Comparison of ENCODE assay signal across 2 fruit fly cellular contexts in genomic region chr2L:3861388-3861787, dm6.
TF ChIP-seq lines count a peak whose summit lies in the region.

No protein-coding gene starts in this region.

TF ChIP-seq in whole organism, embryonic, 481 proteins besides CTCF, POLR2A, EP300 and RAD21 (continued from another document and continues in another):
- TF ChIP-seq mam (GFP tag; optimal IDR thresholded peaks at IDR 0.05; lab: Kevin White, UChicago) = peak; percentile 24
- TF ChIP-seq Xrp1 (GFP tag; IDR thresholded peaks at IDR 0.05; lab: Robert Waterston, UW) = peak; percentile 88
- TF ChIP-seq stwl (tag; optimal IDR thresholded peaks at IDR 0.05; lab: Kevin White, UChicago) = peak; percentile 8
- TF ChIP-seq CG12391 (tag; optimal IDR thresholded peaks at IDR 0.05; lab: Kevin White, UChicago) = peak; percentile 77
- TF ChIP-seq zf30C (GFP tag; optimal IDR thresholded peaks at IDR 0.05; lab: Kevin White, UChicago) = peak; percentile 91
- TF ChIP-seq H2.0 (GFP tag; IDR thresholded peaks at IDR 0.05; lab: Robert Waterston, UW) = peak; percentile 24; the same call in 1 of the 2 replicates
- no peak for TF ChIP-seq Trl (optimal IDR thresholded peaks at IDR 0.05; lab: Kevin White, UChicago)
- peak; percentile 25 for TF ChIP-seq Trl (GFP tag; optimal IDR thresholded peaks at IDR 0.05; lab: Kevin White, UChicago)
- peak; percentile 43 for TF ChIP-seq nmo (GFP tag; optimal IDR thresholded peaks at IDR 0.05; lab: Kevin White, UChicago)
- no peak for TF ChIP-seq her (GFP tag; optimal IDR thresholded peaks at IDR 0.05; lab: Kevin White, UChicago)
- TF ChIP-seq CG2875 (GFP tag; optimal IDR thresholded peaks at IDR 0.05; lab: Kevin White, UChicago) = peak; percentile 10
- peak; percentile 29 for TF ChIP-seq CG7745 (tag; optimal IDR thresholded peaks at IDR 0.05; lab: Kevin White, UChicago)
- peak; percentile 47 for TF ChIP-seq Side (GFP tag; optimal IDR thresholded peaks at IDR 0.05; lab: Kevin White, UChicago)
- peak; percentile 71 for TF ChIP-seq CG7271 (tag; optimal IDR thresholded peaks at IDR 0.05; lab: Kevin White, UChicago)
- TF ChIP-seq CG5180 (GFP tag; optimal IDR thresholded peaks at IDR 0.05; lab: Kevin White, UChicago) = no peak
- TF ChIP-seq CG17361 (GFP tag; IDR thresholded peaks at IDR 0.05; lab: Robert Waterston, UW) = 0 out of 3 replicates have a peak, but pooled peaks have one; percentile 38
- TF ChIP-seq jumu (GFP tag; optimal IDR thresholded peaks at IDR 0.05; lab: Kevin White, UChicago) = peak; percentile 52
- no peak for TF ChIP-seq cato (GFP tag; optimal IDR thresholded peaks at IDR 0.05; lab: Kevin White, UChicago; ENCODE audit: borderline replicate concordance)
- peak; percentile 96 for TF ChIP-seq zen (tag; optimal IDR thresholded peaks at IDR 0.05; lab: Kevin White, UChicago)
- TF ChIP-seq CG13775 (GFP tag; optimal IDR thresholded peaks at IDR 0.05; lab: Kevin White, UChicago) = peak; percentile 65
- no peak for TF ChIP-seq gsb (GFP tag; IDR thresholded peaks at IDR 0.05; lab: Robert Waterston, UW)
- peak in 1 of 3 experiments; percentile 82 for TF ChIP-seq lola (GFP tag; optimal IDR thresholded peaks at IDR 0.05; lab: Kevin White, UChicago)
- TF ChIP-seq CG9727 (GFP tag; optimal IDR thresholded peaks at IDR 0.05; lab: Kevin White, UChicago) = peak; percentile 86
- TF ChIP-seq CG10979 (tag; optimal IDR thresholded peaks at IDR 0.05; lab: Kevin White, UChicago) = peak; percentile 84
- TF ChIP-seq h (optimal IDR thresholded peaks at IDR 0.05; lab: Kevin White, UChicago) = no peak
- no peak for TF ChIP-seq Gsc (GFP tag; IDR thresholded peaks at IDR 0.05; lab: Robert Waterston, UW)
- TF ChIP-seq ERR (GFP tag; optimal IDR thresholded peaks at IDR 0.05; lab: Kevin White, UChicago) = no peak
- TF ChIP-seq ci (GFP tag; IDR thresholded peaks at IDR 0.05; lab: Robert Waterston, UW) = peak; percentile 50; the same call in 1 of the 3 replicates
- peak; percentile 65 for TF ChIP-seq CG16815 (GFP tag; optimal IDR thresholded peaks at IDR 0.05; lab: Kevin White, UChicago)
- TF ChIP-seq CG18262 (tag; optimal IDR thresholded peaks at IDR 0.05; lab: Kevin White, UChicago) = peak; percentile 70
- peak in 1 of 2 experiments; percentile 86 for TF ChIP-seq eve (GFP tag; optimal IDR thresholded peaks at IDR 0.05; lab: Kevin White, UChicago)
- TF ChIP-seq CG9215 (GFP tag; IDR thresholded peaks at IDR 0.05; lab: Robert Waterston, UW) = no peak
- peak; percentile 33 for TF ChIP-seq CG6813 (GFP tag; optimal IDR thresholded peaks at IDR 0.05; lab: Kevin White, UChicago)
- TF ChIP-seq CG10565 (GFP tag; optimal IDR thresholded peaks at IDR 0.05; lab: Kevin White, UChicago) = no peak
- TF ChIP-seq wdn (GFP tag; IDR thresholded peaks at IDR 0.05; lab: Robert Waterston, UW) = no peak
- TF ChIP-seq unc-4 (GFP tag; IDR thresholded peaks at IDR 0.05; lab: Robert Waterston, UW; ENCODE audit: partially characterized antibody) = no peak
- peak; percentile 43 for TF ChIP-seq Bdp1 (GFP tag; optimal IDR thresholded peaks at IDR 0.05; lab: Kevin White, UChicago)
- TF ChIP-seq Antp (GFP tag; optimal IDR thresholded peaks at IDR 0.05; lab: Kevin White, UChicago) = peak; percentile 9
- peak; percentile 27; the same call in 1 of the 2 replicates for TF ChIP-seq lmd (GFP tag; IDR thresholded peaks at IDR 0.05; lab: Robert Waterston, UW)
- TF ChIP-seq CG7556 (GFP tag; optimal IDR thresholded peaks at IDR 0.05; lab: Kevin White, UChicago) = peak; percentile 23
- peak; percentile 8 for TF ChIP-seq disco-r (GFP tag; optimal IDR thresholded peaks at IDR 0.05; lab: Kevin White, UChicago)
- TF ChIP-seq lov (optimal IDR thresholded peaks at IDR 0.05; lab: Kevin White, UChicago) = no peak
- TF ChIP-seq lov (GFP tag; IDR thresholded peaks at IDR 0.05; lab: Robert Waterston, UW) = 0 out of 3 replicates have a peak, but pooled peaks have one; percentile 33
- no peak for TF ChIP-seq Sin3A (optimal IDR thresholded peaks at IDR 0.05; lab: Kevin White, UChicago)
- TF ChIP-seq Myb (GFP tag; optimal IDR thresholded peaks at IDR 0.05; lab: Kevin White, UChicago) = no peak
- TF ChIP-seq phol (tag; optimal IDR thresholded peaks at IDR 0.05; lab: Kevin White, UChicago) = peak; percentile 52
- peak; percentile 21 for TF ChIP-seq trh (GFP tag; optimal IDR thresholded peaks at IDR 0.05; lab: Kevin White, UChicago)
- TF ChIP-seq dati (GFP tag; IDR thresholded peaks at IDR 0.05; lab: Robert Waterston, UW) = no peak
- TF ChIP-seq Camta (GFP tag; optimal IDR thresholded peaks at IDR 0.05; lab: Kevin White, UChicago) = peak; percentile 7
- TF ChIP-seq twi (tag; optimal IDR thresholded peaks at IDR 0.05; lab: Kevin White, UChicago) = peak; percentile 34
- TF ChIP-seq Abd-B (GFP tag; optimal IDR thresholded peaks at IDR 0.05; lab: Kevin White, UChicago) = peak; percentile 5
- TF ChIP-seq grau (tag; optimal IDR thresholded peaks at IDR 0.05; lab: Kevin White, UChicago) = peak; percentile 38
- peak; percentile 14 for TF ChIP-seq crc (GFP tag; optimal IDR thresholded peaks at IDR 0.05; lab: Kevin White, UChicago)
- peak; percentile 18 to 30 for TF ChIP-seq Pdp1 (GFP tag; optimal IDR thresholded peaks at IDR 0.05; lab: Kevin White, UChicago)
- TF ChIP-seq B-H2 (GFP tag; optimal IDR thresholded peaks at IDR 0.05; lab: Kevin White, UChicago) = no peak
- 0 out of 2 replicates have a peak, but pooled peaks have one; percentile 32 for TF ChIP-seq Drgx (GFP tag; IDR thresholded peaks at IDR 0.05; lab: Robert Waterston, UW)
- TF ChIP-seq Ssrp (tag; optimal IDR thresholded peaks at IDR 0.05; lab: Kevin White, UChicago) = peak; percentile 11
- TF ChIP-seq tin (GFP tag; optimal IDR thresholded peaks at IDR 0.05; lab: Kevin White, UChicago) = peak; percentile 62
- peak in 1 of 2 experiments; percentile 78 for TF ChIP-seq tll (GFP tag; optimal IDR thresholded peaks at IDR 0.05; lab: Kevin White, UChicago)
- TF ChIP-seq CG2199 (GFP tag; IDR thresholded peaks at IDR 0.05; lab: Robert Waterston, UW) = peak; percentile 43; the same call in 1 of the 3 replicates
- peak; percentile 89 for TF ChIP-seq fd102C (GFP tag; optimal IDR thresholded peaks at IDR 0.05; lab: Kevin White, UChicago)
- peak; percentile 76 for TF ChIP-seq CG4360 (GFP tag; IDR thresholded peaks at IDR 0.05; lab: Robert Waterston, UW)
- peak; percentile 5 for TF ChIP-seq slp2 (GFP tag; optimal IDR thresholded peaks at IDR 0.05; lab: Kevin White, UChicago)
- TF ChIP-seq CG6854 (GFP tag; optimal IDR thresholded peaks at IDR 0.05; lab: Kevin White, UChicago) = no peak
- no peak for TF ChIP-seq CG8478 (optimal IDR thresholded peaks at IDR 0.05; lab: Kevin White, UChicago)

TF ChIP-seq in whole organism, prepupa, 60 proteins besides CTCF, POLR2A, EP300 and RAD21 (continued from another document):
- TF ChIP-seq Smox (GFP tag; optimal IDR thresholded peaks at IDR 0.05; lab: Kevin White, UChicago) (no peak), CG11762 (GFP tag; optimal IDR thresholded peaks at IDR 0.05; lab: Kevin White, UChicago; ENCODE audit: insufficient read depth) (no peak), CG3919 (GFP tag; optimal IDR thresholded peaks at IDR 0.05; lab: Kevin White, UChicago) (no peak), CG3032 (tag; optimal IDR thresholded peaks at IDR 0.05; lab: Kevin White, UChicago) (peak; percentile 67), CG8632 (GFP tag; optimal IDR thresholded peaks at IDR 0.05; lab: Kevin White, UChicago) (peak; percentile 36), Hr38 (GFP tag; optimal IDR thresholded peaks at IDR 0.05; lab: Kevin White, UChicago) (no peak), vri (GFP tag; optimal IDR thresholded peaks at IDR 0.05; lab: Kevin White, UChicago) (no peak), dsx (GFP tag; optimal IDR thresholded peaks at IDR 0.05; lab: Kevin White, UChicago; ENCODE audit: poor library complexity, severe bottlenecking) (peak; percentile 70), CG10631 (GFP tag; optimal IDR thresholded peaks at IDR 0.05; lab: Kevin White, UChicago) (no peak), Eip78C (GFP tag; lab: Kevin White, UChicago) (no peak), Sox14 (GFP tag; optimal IDR thresholded peaks at IDR 0.05; lab: Kevin White, UChicago) (no peak), CG10669 (GFP tag; optimal IDR thresholded peaks at IDR 0.05; lab: Kevin White, UChicago) (no peak), achi (GFP tag; optimal IDR thresholded peaks at IDR 0.05; lab: Kevin White, UChicago) (no peak), esn (GFP tag; optimal IDR thresholded peaks at IDR 0.05; lab: Kevin White, UChicago) (peak; percentile 80), CG15336 (GFP tag; IDR thresholded peaks at IDR 0.05; lab: Robert Waterston, UW) (no peak), Sox15 (GFP tag; optimal IDR thresholded peaks at IDR 0.05; lab: Kevin White, UChicago) (no peak), net (GFP tag; optimal IDR thresholded peaks at IDR 0.05; lab: Kevin White, UChicago) (no peak), Met (GFP tag; optimal IDR thresholded peaks at IDR 0.05; lab: Kevin White, UChicago) (no peak), CG16779 (tag; optimal IDR thresholded peaks at IDR 0.05; lab: Kevin White, UChicago) (no peak), Eip75B (GFP tag; optimal IDR thresholded peaks at IDR 0.05; lab: Kevin White, UChicago) (no peak), CG6792 (GFP tag; optimal IDR thresholded peaks at IDR 0.05; lab: Kevin White, UChicago) (peak; percentile 54), pdm3 (GFP tag; optimal IDR thresholded peaks at IDR 0.05; lab: Kevin White, UChicago) (no peak), CG6854 (GFP tag; optimal IDR thresholded peaks at IDR 0.05; lab: Kevin White, UChicago) (peak; percentile 3), salr (GFP tag; optimal IDR thresholded peaks at IDR 0.05; lab: Kevin White, UChicago) (peak in 1 of 2 experiments; percentile 38), Sox102F (GFP tag; optimal IDR thresholded peaks at IDR 0.05; lab: Kevin White, UChicago) (no peak), Lpt (GFP tag; optimal IDR thresholded peaks at IDR 0.05; lab: Kevin White, UChicago) (no peak), spab (GFP tag; optimal IDR thresholded peaks at IDR 0.05; lab: Kevin White, UChicago) (no peak), Ets21C (GFP tag; optimal IDR thresholded peaks at IDR 0.05; lab: Kevin White, UChicago) (no peak), OdsH (GFP tag; optimal IDR thresholded peaks at IDR 0.05; lab: Kevin White, UChicago) (peak; percentile 56), Hr4 (GFP tag; optimal IDR thresholded peaks at IDR 0.05; lab: Kevin White, UChicago) (no peak), CG4318 (GFP tag; optimal IDR thresholded peaks at IDR 0.05; lab: Kevin White, UChicago) (no peak), CG31627 (GFP tag; optimal IDR thresholded peaks at IDR 0.05; lab: Kevin White, UChicago) (peak; percentile 48), CG11294 (GFP tag; IDR thresholded peaks at IDR 0.05; lab: Robert Waterston, UW) (no peak), Hr39 (GFP tag; optimal IDR thresholded peaks at IDR 0.05; lab: Kevin White, UChicago) (no peak), eg (GFP tag; IDR thresholded peaks at IDR 0.05; lab: Robert Waterston, UW) (no peak), CG32006 (GFP tag; optimal IDR thresholded peaks at IDR 0.05; lab: Kevin White, UChicago) (no peak)
